Fruit fly (Drosophila melanogaster) whole organism: ENCODE results near the gene tara.

Source experiments
- CG8478 ChIP-seq: fragments of >200 bp; optimal IDR thresholded peaks from 2 replicates; lab custom pipeline; 2018; ENCODE audit warnings: inconsistent platforms
- Dll ChIP-seq: fragments of >200 bp; optimal IDR thresholded peaks from 2 replicates; lab custom pipeline; 2017
- psq ChIP-seq: fragments of >200 bp; optimal IDR thresholded peaks from 2 replicates; lab custom pipeline; 2017

dm6 chr3R:16242461-16242934 is 17.0 kb downstream of the tara start:
- TF ChIP-seq psq (no peak), CG8478 (peak; percentile 91), Dll (lab: Kevin White, UChicago) (peak; percentile 97)
